Worm (Caenorhabditis elegans) whole organism, late embryonic: Measurements from ENCODE around the gene C02E7.8.

Experiments used
- T23F11.4 ChIP-seq: fragments of 200-800 bp; sonication (Bioruptor generic); optimal IDR thresholded peaks from 2 replicates; lab custom pipeline; 2018; ENCODE audit warnings: mild to moderate bottlenecking, missing genetic modification characterization, missing compliant biosample characterization
- ceh-22 ChIP-seq: sonication (generic microtip); optimal IDR thresholded peaks from 2 replicates; lab custom pipeline; 2017; ENCODE audit warnings: missing biosample characterization, missing genetic modification characterization
- che-1 ChIP-seq: sonication (generic microtip); optimal IDR thresholded peaks from 2 replicates; lab custom pipeline; 2016; ENCODE audit warnings: mild to moderate bottlenecking, missing genetic modification characterization, missing compliant biosample characterization
- eyg-1 ChIP-seq: sonication (generic microtip); optimal IDR thresholded peaks from 2 replicates; lab custom pipeline; 2016; ENCODE audit warnings: missing genotype, missing genetic modification characterization, missing compliant biosample characterization
- fkh-10 ChIP-seq: fragments of 150-350 bp; optimal IDR thresholded peaks from 2 replicates; lab custom pipeline; 2014; ENCODE audit warnings: missing biosample characterization, missing genetic modification reagents, missing genetic modification characterization
- hlh-30 ChIP-seq: sonication (generic microtip); optimal IDR thresholded peaks from 2 replicates; lab custom pipeline; 2017; ENCODE audit warnings: antibody characterized with exemption, missing genetic modification characterization, missing compliant biosample characterization; ENCODE audit not compliant: insufficient read depth
- nhr-11 ChIP-seq: fragments of 150-350 bp; optimal IDR thresholded peaks from 2 replicates; lab custom pipeline; 2014; ENCODE audit warnings: missing biosample characterization, missing genetic modification characterization
- rnt-1 ChIP-seq: sonication (generic microtip); optimal IDR thresholded peaks from 2 replicates; lab custom pipeline; 2016; ENCODE audit warnings: missing genetic modification characterization, missing compliant biosample characterization
- tbx-2 ChIP-seq: sonication (generic microtip); optimal IDR thresholded peaks from 2 replicates; lab custom pipeline; 2016; ENCODE audit warnings: missing genetic modification characterization, missing compliant biosample characterization

ce11 chrV:4932814-4933213 lies 12.2 kb upstream of the C02E7.8 start, which contains the start of gene C02E7.10:
- TF ChIP-seq fkh-10 (GFP tag; lab: Kevin White, UChicago): no peak
- no peak for TF ChIP-seq nhr-11 (tag; lab: Kevin White, UChicago)
- no peak for TF ChIP-seq rnt-1
- TF ChIP-seq T23F11.4 (GFP tag; lab: Kevin White, UChicago): no peak
- TF ChIP-seq tbx-2 (tag; lab: Kevin White, UChicago): no peak
- TF ChIP-seq hlh-30: no peak
- no peak for TF ChIP-seq che-1 (tag; lab: Kevin White, UChicago)
- no peak for TF ChIP-seq ceh-22 (tag; lab: Kevin White, UChicago)
- no peak for TF ChIP-seq eyg-1
